Worm (Caenorhabditis elegans): ENCODE measurements around the gene F28H7.2.

Gene F28H7.2

DNA sequence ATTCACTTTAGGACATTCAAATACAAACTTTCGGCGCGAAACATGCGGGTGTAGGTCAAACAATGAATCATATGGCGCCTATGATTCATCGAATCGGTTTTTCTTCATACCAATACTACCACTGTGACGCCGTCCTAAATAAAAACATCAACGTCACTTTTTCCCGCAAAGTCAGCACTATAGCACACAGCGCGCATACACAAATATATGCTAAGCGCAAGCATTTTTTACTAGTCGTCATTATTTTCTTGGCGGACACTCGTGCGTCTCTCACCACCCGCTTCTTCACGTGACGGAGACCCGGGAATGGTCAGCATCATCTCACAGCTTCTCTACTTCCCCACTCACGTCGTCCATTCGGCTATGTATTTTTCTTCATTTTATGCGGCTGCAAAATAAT lies 24.5 kb upstream of the F28H7.2 start (continued):
- TF ChIP-seq nhr-47 (tag; optimal IDR thresholded peaks at IDR 0.05) = peak; percentile 40
- TF ChIP-seq lin-35 (GFP tag; optimal IDR thresholded peaks at IDR 0.05) = peak; percentile 1 to 11
- TF ChIP-seq sox-4 (tag; optimal IDR thresholded peaks at IDR 0.05) = no peak
- TF ChIP-seq lin-14 (GFP tag; optimal IDR thresholded peaks at IDR 0.05) = peak; percentile 65
- TF ChIP-seq fos-1 (tag; optimal IDR thresholded peaks at IDR 0.05) = no peak
- peak; percentile 38 for TF ChIP-seq pax-3 (tag; optimal IDR thresholded peaks at IDR 0.05)
- TF ChIP-seq mab-9 (GFP tag; IDR thresholded peaks at IDR 0.05) = no peak
- TF ChIP-seq C04F5.9 (tag; optimal IDR thresholded peaks at IDR 0.05) = no peak
- no peak for TF ChIP-seq unc-62 (GFP tag; optimal IDR thresholded peaks at IDR 0.05)
- TF ChIP-seq lsy-2 (tag; optimal IDR thresholded peaks at IDR 0.05) = peak in 1 of 2 experiments; percentile 30
- no peak for TF ChIP-seq ama-1 (optimal IDR thresholded peaks at IDR 0.05)
- TF ChIP-seq sup-37 (GFP tag; optimal IDR thresholded peaks at IDR 0.05) = no peak
- no peak for TF ChIP-seq unc-98 (GFP tag; IDR thresholded peaks at IDR 0.05)
- TF ChIP-seq ceh-82 (tag; optimal IDR thresholded peaks at IDR 0.05) = no peak
- TF ChIP-seq C16A3.4 (tag; optimal IDR thresholded peaks at IDR 0.05) = no peak
- TF ChIP-seq nhr-20 (tag; optimal IDR thresholded peaks at IDR 0.05) = no peak
- no peak for TF ChIP-seq ztf-11 (tag; optimal IDR thresholded peaks at IDR 0.05)
- TF ChIP-seq fkh-10 (GFP tag; optimal IDR thresholded peaks at IDR 0.05) = no peak
- no peak for TF ChIP-seq hpl-2 (GFP tag; optimal IDR thresholded peaks at IDR 0.05)
- TF ChIP-seq fkh-8 (tag; optimal IDR thresholded peaks at IDR 0.05) = peak; percentile 41
- TF ChIP-seq nhr-71 (tag; optimal IDR thresholded peaks at IDR 0.05) = peak; percentile 57
- no peak for TF ChIP-seq tlp-1 (tag; optimal IDR thresholded peaks at IDR 0.05)
- no peak for TF ChIP-seq unc-130 (tag; optimal IDR thresholded peaks at IDR 0.05)
- peak; percentile 51 for TF ChIP-seq skn-1 (tag; optimal IDR thresholded peaks at IDR 0.05)
- no peak for TF ChIP-seq zag-1 (tag; optimal IDR thresholded peaks at IDR 0.05)
- no peak for TF ChIP-seq ets-5 (GFP tag; IDR thresholded peaks at IDR 0.05)
- TF ChIP-seq elt-2 (tag; optimal IDR thresholded peaks at IDR 0.05) = no peak
- no peak for TF ChIP-seq ces-1 (GFP tag; optimal IDR thresholded peaks at IDR 0.05)
- no peak for TF ChIP-seq lin-15B (tag; optimal IDR thresholded peaks at IDR 0.05)
- TF ChIP-seq snu-23 (GFP tag; optimal IDR thresholded peaks at IDR 0.05) = no peak
- TF ChIP-seq nhr-77 (tag; optimal IDR thresholded peaks at IDR 0.05) = peak; percentile 23
- TF ChIP-seq sptf-1 (tag; optimal IDR thresholded peaks at IDR 0.05) = no peak
- TF ChIP-seq lir-3 (tag; optimal IDR thresholded peaks at IDR 0.05; ENCODE audit: poor library complexity) = no peak
- TF ChIP-seq irx-1 (tag; optimal IDR thresholded peaks at IDR 0.05) = no peak
- no peak for TF ChIP-seq nhr-76 (tag; optimal IDR thresholded peaks at IDR 0.05)
- TF ChIP-seq xbp-1 (tag; optimal IDR thresholded peaks at IDR 0.05) = no peak
- TF ChIP-seq nhr-237 (tag; optimal IDR thresholded peaks at IDR 0.05) = no peak
- no peak for TF ChIP-seq nhr-19 (GFP tag; conservative IDR thresholded peaks at IDR 0.05)
- TF ChIP-seq nhr-85 (tag) = peak; percentile 53
- TF ChIP-seq Y116A8C.19 (tag; optimal IDR thresholded peaks at IDR 0.05; ENCODE audit: borderline replicate concordance) = no peak
- TF ChIP-seq lin-13 (GFP tag; optimal IDR thresholded peaks at IDR 0.05) = no peak
- TF ChIP-seq dsc-1 (tag; optimal IDR thresholded peaks at IDR 0.05) = no peak
- no peak for TF ChIP-seq elt-3 (tag; optimal IDR thresholded peaks at IDR 0.05)
- TF ChIP-seq efl-3 (GFP tag; optimal IDR thresholded peaks at IDR 0.05) = no peak
- no peak for TF ChIP-seq vab-15 (tag; optimal IDR thresholded peaks at IDR 0.05)
- no peak for TF ChIP-seq tbx-2 (tag; optimal IDR thresholded peaks at IDR 0.05)
- TF ChIP-seq pag-3 (tag; optimal IDR thresholded peaks at IDR 0.05; ENCODE audit: borderline replicate concordance, insufficient read depth) = no peak
- no peak for TF ChIP-seq snpc-4 (tag; optimal IDR thresholded peaks at IDR 0.05)
- TF ChIP-seq egl-13 (tag; optimal IDR thresholded peaks at IDR 0.05) = peak; percentile 27
- no peak for TF ChIP-seq nhr-11 (tag; optimal IDR thresholded peaks at IDR 0.05)
- TF ChIP-seq mep-1 (tag; optimal IDR thresholded peaks at IDR 0.05) = peak; percentile 4
- peak; percentile 48 for TF ChIP-seq jun-1 (tag; optimal IDR thresholded peaks at IDR 0.05)
- no peak for TF ChIP-seq hlh-4 (tag; optimal IDR thresholded peaks at IDR 0.05)
- no peak for TF ChIP-seq ceh-90 (tag; optimal IDR thresholded peaks at IDR 0.05)
